Fruit fly (Drosophila melanogaster) whole organism, embryonic: Measurements from ENCODE around the gene Ak3.

Experiments used
- Aef1 ChIP-seq: fragments of 200-800 bp; sonication (Bioruptor generic); IDR thresholded peaks from 3 replicates; pipeline ENCODE4 v1.3.6; 2022; ENCODE audit warnings: missing biosample characterization, missing genetic modification characterization
- B-H1 ChIP-seq: fragments of 200-800 bp; sonication (Bioruptor generic); IDR thresholded peaks from 3 replicates; pipeline ENCODE4 v1.3.6; 2022; ENCODE audit warnings: missing biosample characterization, missing genetic modification characterization
- Bdp1 ChIP-seq: fragments of 200-800 bp; sonication (Bioruptor generic); optimal IDR thresholded peaks from 3 replicates; lab custom pipeline; 2016; ENCODE audit warnings: missing biosample characterization, missing genetic modification characterization
- CG11723 ChIP-seq: fragments of 200-800 bp; sonication (Bioruptor generic); optimal IDR thresholded peaks from 2 replicates; lab custom pipeline; 2017; ENCODE audit warnings: missing biosample characterization, mild to moderate bottlenecking, missing genetic modification characterization
- CG12659 ChIP-seq: fragments of 200-800 bp; sonication (Bioruptor generic); optimal IDR thresholded peaks from 3 replicates; lab custom pipeline; 2017; ENCODE audit warnings: mild to moderate bottlenecking, missing biosample characterization, missing genetic modification reagents, missing genetic modification characterization
- CG13624 ChIP-seq: fragments of 200-800 bp; sonication (Bioruptor generic); optimal IDR thresholded peaks from 2 replicates; lab custom pipeline; 2016; ENCODE audit warnings: missing biosample characterization, missing genetic modification characterization
- CG14050 ChIP-seq: fragments of 200-800 bp; sonication (Bioruptor generic); IDR thresholded peaks from 3 replicates; pipeline ENCODE4 v1.3.6; 2022; ENCODE audit warnings: missing biosample characterization, missing genetic modification characterization
- CG1529 ChIP-seq: fragments of 200-800 bp; sonication (Bioruptor generic); optimal IDR thresholded peaks from 3 replicates; lab custom pipeline; 2018; ENCODE audit warnings: missing biosample characterization, missing genetic modification characterization
- CG1647 ChIP-seq: fragments of 200-800 bp; sonication (Bioruptor generic); optimal IDR thresholded peaks from 3 replicates; lab custom pipeline; 2016; ENCODE audit warnings: missing biosample characterization, missing genetic modification characterization
- CG16815 ChIP-seq: fragments of 200-800 bp; sonication (Bioruptor generic); optimal IDR thresholded peaks from 3 replicates; lab custom pipeline; 2017; ENCODE audit warnings: missing biosample characterization, mild to moderate bottlenecking, missing genetic modification characterization
- CG17802 ChIP-seq: fragments of 200-800 bp; sonication (Bioruptor generic); optimal IDR thresholded peaks from 2 replicates; lab custom pipeline; 2018; ENCODE audit warnings: missing biosample characterization, mild to moderate bottlenecking, missing genetic modification characterization, moderate library complexity
- CG17829 ChIP-seq: fragments of 200-800 bp; optimal IDR thresholded peaks from 2 replicates; lab custom pipeline; 2019; ENCODE audit warnings: missing biosample characterization, mild to moderate bottlenecking, missing genetic modification characterization, moderate library complexity
- CG17912 ChIP-seq: fragments of 200-800 bp; sonication (Bioruptor generic); optimal IDR thresholded peaks from 2 replicates; lab custom pipeline; 2018; ENCODE audit warnings: missing biosample characterization, mild to moderate bottlenecking, missing genetic modification characterization
- CG18764 ChIP-seq: fragments of 200-800 bp; sonication (Bioruptor generic); optimal IDR thresholded peaks from 3 replicates; lab custom pipeline; 2016; ENCODE audit warnings: missing biosample characterization, missing genetic modification characterization
- CG2875 ChIP-seq: fragments of 200-800 bp; sonication (Bioruptor generic); optimal IDR thresholded peaks from 2 replicates; lab custom pipeline; 2017; ENCODE audit warnings: missing biosample characterization, mild to moderate bottlenecking, missing genetic modification characterization, missing genetic modification reagents
- CG2889 ChIP-seq: fragments of 200-800 bp; sonication (Bioruptor generic); IDR thresholded peaks from 3 replicates; pipeline ENCODE4 v1.3.6; 2022; ENCODE audit warnings: missing biosample characterization, missing genetic modification characterization
- CG31388 ChIP-seq: fragments of 200-800 bp; sonication (Bioruptor generic); optimal IDR thresholded peaks from 2 replicates; lab custom pipeline; 2016; ENCODE audit warnings: missing biosample characterization, missing genetic modification characterization
- CG31441 ChIP-seq: fragments of 200-800 bp; sonication (Bioruptor generic); IDR thresholded peaks from 2 replicates; pipeline ENCODE4 v1.3.6; 2022; ENCODE audit warnings: missing biosample characterization, missing genetic modification characterization
- CG34224 ChIP-seq: fragments of 200-800 bp; sonication (Bioruptor generic); IDR thresholded peaks from 3 replicates; pipeline ENCODE4 v1.3.6; 2022; ENCODE audit warnings: missing biosample characterization, missing genetic modification characterization; ENCODE audit not compliant: partially characterized antibody
- CG3847 ChIP-seq: fragments of 200-800 bp; sonication (Bioruptor generic); IDR thresholded peaks from 2 replicates; pipeline ENCODE4 v1.3.6; 2022; ENCODE audit warnings: missing biosample characterization, missing genetic modification characterization
- CG6254 ChIP-seq: fragments of 200-800 bp; sonication (Bioruptor generic); optimal IDR thresholded peaks from 3 replicates; lab custom pipeline; 2017; ENCODE audit warnings: mild to moderate bottlenecking, missing biosample characterization, missing genetic modification reagents, missing genetic modification characterization
- Doc2 ChIP-seq: fragments of 200-800 bp; sonication (Bioruptor generic); IDR thresholded peaks from 2 replicates; pipeline ENCODE4 v1.3.6; 2022; ENCODE audit warnings: missing biosample characterization, missing genetic modification characterization
- Doc3 ChIP-seq: fragments of 200-800 bp; sonication (Bioruptor generic); IDR thresholded peaks from 3 replicates; pipeline ENCODE4 v1.3.6; 2022; ENCODE audit warnings: missing biosample characterization, missing genetic modification characterization; ENCODE audit not compliant: partially characterized antibody
- Ets97D ChIP-seq: fragments of 200-800 bp; sonication (Bioruptor generic); optimal IDR thresholded peaks from 3 replicates; lab custom pipeline; 2016; ENCODE audit warnings: missing biosample characterization, missing genetic modification characterization
- Fer3 ChIP-seq: fragments of 200-800 bp; sonication (Bioruptor generic); optimal IDR thresholded peaks from 2 replicates; lab custom pipeline; 2018; ENCODE audit warnings: missing biosample characterization, mild to moderate bottlenecking, missing genetic modification characterization, moderate library complexity
- H2.0 ChIP-seq: fragments of 200-800 bp; sonication (Bioruptor generic); IDR thresholded peaks from 2 replicates; pipeline ENCODE4 v1.3.6; 2022; ENCODE audit warnings: missing biosample characterization, missing genetic modification characterization
- Oaz ChIP-seq: fragments of 200-800 bp; sonication (Bioruptor generic); IDR thresholded peaks from 2 replicates; pipeline ENCODE4 v1.3.6; 2022; ENCODE audit warnings: missing biosample characterization, missing genetic modification characterization
- Side ChIP-seq: fragments of 200-800 bp; sonication (Bioruptor generic); optimal IDR thresholded peaks from 2 replicates; lab custom pipeline; 2016; ENCODE audit warnings: missing biosample characterization, missing genetic modification characterization
- Six4 ChIP-seq: fragments of 200-800 bp; sonication (Bioruptor generic); optimal IDR thresholded peaks from 2 replicates; lab custom pipeline; 2016; ENCODE audit warnings: missing biosample characterization, missing genetic modification characterization
- Usf ChIP-seq: fragments of 200-800 bp; sonication (Bioruptor generic); optimal IDR thresholded peaks from 2 replicates; lab custom pipeline; 2017; ENCODE audit warnings: missing genotype, missing biosample characterization, missing genetic modification characterization
- Xbp1 ChIP-seq: fragments of 200-800 bp; sonication (Bioruptor generic); optimal IDR thresholded peaks from 3 replicates; lab custom pipeline; 2016; ENCODE audit warnings: missing biosample characterization, mild to moderate bottlenecking, missing genetic modification characterization
- ase ChIP-seq: fragments of 200-800 bp; sonication (Bioruptor generic); IDR thresholded peaks from 3 replicates; pipeline ENCODE4 v1.3.6; 2022; ENCODE audit warnings: missing biosample characterization, missing genetic modification characterization
- ash1 ChIP-seq: fragments of 200-800 bp; sonication (Bioruptor generic); optimal IDR thresholded peaks from 2 replicates; lab custom pipeline; 2018; ENCODE audit warnings: missing biosample characterization, mild to moderate bottlenecking, missing genetic modification characterization
- bbx ChIP-seq: fragments of 200-800 bp; sonication (Bioruptor generic); IDR thresholded peaks from 2 replicates; pipeline ENCODE4 v1.3.6; 2022; ENCODE audit warnings: missing biosample characterization, missing genetic modification characterization; ENCODE audit not compliant: partially characterized antibody
- br ChIP-seq: fragments of >200 bp; optimal IDR thresholded peaks from 2 replicates; lab custom pipeline; 2017
- ci ChIP-seq: fragments of 200-800 bp; sonication (Bioruptor generic); IDR thresholded peaks from 3 replicates; pipeline ENCODE4 v1.3.6; 2022; ENCODE audit warnings: missing biosample characterization, missing genetic modification characterization
- cwo ChIP-seq: fragments of 200-800 bp; sonication (Bioruptor generic); optimal IDR thresholded peaks from 3 replicates; lab custom pipeline; 2017; ENCODE audit warnings: missing biosample characterization, missing genetic modification characterization, mild to moderate bottlenecking, moderate library complexity, missing genetic modification reagents
- ems ChIP-seq: fragments of 200-800 bp; sonication (Bioruptor generic); optimal IDR thresholded peaks from 3 replicates; lab custom pipeline; 2016; ENCODE audit warnings: missing biosample characterization, missing genetic modification characterization
- eyg ChIP-seq: fragments of 200-800 bp; sonication (Bioruptor generic); optimal IDR thresholded peaks from 3 replicates; lab custom pipeline; 2016; ENCODE audit warnings: missing biosample characterization, missing genetic modification characterization
- gcm2 ChIP-seq: fragments of 200-800 bp; sonication (Bioruptor generic); optimal IDR thresholded peaks from 2 replicates; lab custom pipeline; 2016; ENCODE audit warnings: missing biosample characterization, missing genetic modification characterization
- jing ChIP-seq: fragments of 200-800 bp; sonication (Bioruptor generic); optimal IDR thresholded peaks from 2 replicates; lab custom pipeline; 2018; ENCODE audit warnings: missing biosample characterization, mild to moderate bottlenecking, missing genetic modification characterization
- klu ChIP-seq: fragments of 200-800 bp; sonication (Bioruptor generic); IDR thresholded peaks from 2 replicates; pipeline ENCODE4 v1.3.6; 2022; ENCODE audit warnings: missing biosample characterization, missing genetic modification characterization
- knrl ChIP-seq: fragments of 200-800 bp; sonication (Bioruptor generic); IDR thresholded peaks from 3 replicates; pipeline ENCODE4 v1.3.6; 2022; ENCODE audit warnings: missing biosample characterization, missing genetic modification characterization; ENCODE audit not compliant: partially characterized antibody
- p53 ChIP-seq: fragments of 200-800 bp; sonication (Bioruptor generic); optimal IDR thresholded peaks from 2 replicates; lab custom pipeline; 2016; ENCODE audit warnings: missing biosample characterization, missing genetic modification characterization
- run ChIP-seq: fragments of 200-800 bp; sonication (Bioruptor generic); optimal IDR thresholded peaks from 3 replicates; lab custom pipeline; 2018; ENCODE audit warnings: missing biosample characterization, mild to moderate bottlenecking, missing genetic modification characterization
- seq ChIP-seq: fragments of 200-800 bp; sonication (Bioruptor generic); IDR thresholded peaks from 2 replicates; pipeline ENCODE4 v1.3.6; 2022; ENCODE audit warnings: missing biosample characterization, missing genetic modification characterization
- tgo ChIP-seq: fragments of 200-800 bp; sonication (Bioruptor generic); IDR thresholded peaks from 3 replicates; pipeline ENCODE4 v1.3.6; 2022; ENCODE audit warnings: missing biosample characterization, missing genetic modification characterization
- trh ChIP-seq: fragments of 200-800 bp; sonication (Bioruptor generic); optimal IDR thresholded peaks from 2 replicates; lab custom pipeline; 2016; ENCODE audit warnings: missing biosample characterization, missing genetic modification characterization
- tx ChIP-seq: fragments of 200-800 bp; sonication (Bioruptor generic); optimal IDR thresholded peaks from 2 replicates; lab custom pipeline; 2016; ENCODE audit warnings: missing biosample characterization, missing genetic modification characterization
- wor ChIP-seq: fragments of 200-800 bp; sonication (Bioruptor generic); IDR thresholded peaks from 2 replicates; pipeline ENCODE4 v1.3.6; 2022; ENCODE audit warnings: missing biosample characterization, missing genetic modification characterization

Gene Ak3

dm6 chr3R:10888633-10889519, 512 bp downstream of the Ak3 start (continued):
- TF ChIP-seq knrl (no peak), tx (GFP tag; lab: Kevin White, UChicago) (no peak), bbx (no peak), CG12659 (GFP tag; lab: Kevin White, UChicago) (no peak), Doc3 (GFP tag; lab: Robert Waterston, UW) (no peak), CG6254 (GFP tag; lab: Kevin White, UChicago) (peak; percentile 32), ase (GFP tag; lab: Robert Waterston, UW) (no peak; the same call in 2 of the 3 replicates), Ets97D (GFP tag; lab: Kevin White, UChicago) (no peak), trh (GFP tag; lab: Kevin White, UChicago) (no peak), klu (no peak), CG17912 (GFP tag; lab: Kevin White, UChicago) (no peak), Doc2 (no peak), gcm2 (GFP tag; lab: Kevin White, UChicago) (no peak), Oaz (GFP tag; lab: Robert Waterston, UW) (no peak), Usf (no peak), tgo (GFP tag; lab: Robert Waterston, UW) (no peak), CG16815 (no peak), Side (GFP tag; lab: Kevin White, UChicago) (peak; percentile 4), CG31441 (GFP tag; lab: Robert Waterston, UW) (no peak), CG11723 (GFP tag; lab: Kevin White, UChicago) (no peak), CG17802 (tag; lab: Kevin White, UChicago) (no peak), jing (GFP tag; lab: Kevin White, UChicago) (no peak), CG13624 (GFP tag; lab: Kevin White, UChicago) (no peak), run (tag; lab: Kevin White, UChicago) (no peak), ash1 (GFP tag; lab: Kevin White, UChicago) (no peak), CG18764 (GFP tag; lab: Kevin White, UChicago) (no peak), eyg (no peak), CG34224 (peak; percentile 52), B-H1 (GFP tag; lab: Robert Waterston, UW) (no peak), CG14050 (GFP tag; lab: Robert Waterston, UW) (no peak), wor (GFP tag; lab: Robert Waterston, UW) (no peak), CG1647 (no peak), Six4 (GFP tag; lab: Kevin White, UChicago) (no peak), ems (GFP tag; lab: Kevin White, UChicago) (peak; percentile 30), CG2875 (GFP tag; lab: Kevin White, UChicago) (no peak), H2.0 (GFP tag; lab: Robert Waterston, UW) (0 out of 2 replicates have a peak, but pooled peaks have one; percentile 25), CG3847 (GFP tag; lab: Robert Waterston, UW) (no peak), Bdp1 (no peak), ci (GFP tag; lab: Robert Waterston, UW) (peak; percentile 77), CG2889 (GFP tag; lab: Robert Waterston, UW) (no peak), cwo (GFP tag; lab: Kevin White, UChicago) (peak; percentile 53), CG17829 (no peak), br (no peak), seq (GFP tag; lab: Robert Waterston, UW) (peak; percentile 20; the same call in 1 of the 2 replicates), p53 (GFP tag; lab: Kevin White, UChicago) (no peak), Aef1 (GFP tag; lab: Robert Waterston, UW) (peak; percentile 27; the same call in 1 of the 3 replicates), Fer3 (tag; lab: Kevin White, UChicago) (peak; percentile 50), CG1529 (no peak), Xbp1 (GFP tag; lab: Kevin White, UChicago) (peak; percentile 2), CG31388 (no peak)
